Fruit fly (Drosophila melanogaster) whole organism, embryonic: Measurements from ENCODE around the gene tst.
A peak's percentile ranks its signal among the peaks of the same experiment; 100 is the strongest.

Source experiments
- Atf6 ChIP-seq: fragments of 200-800 bp; sonication (Bioruptor generic); IDR thresholded peaks from 2 replicates; pipeline ENCODE4 v1.3.6; 2022; ENCODE audit warnings: missing biosample characterization, missing genetic modification characterization
- CG12236 ChIP-seq: fragments of 200-800 bp; sonication (Bioruptor generic); optimal IDR thresholded peaks from 2 replicates; lab custom pipeline; 2016; ENCODE audit warnings: missing biosample characterization, missing genetic modification characterization
- CG13624 ChIP-seq: fragments of 200-800 bp; sonication (Bioruptor generic); optimal IDR thresholded peaks from 2 replicates; lab custom pipeline; 2016; ENCODE audit warnings: missing biosample characterization, missing genetic modification characterization
- CG15514 ChIP-seq: fragments of 200-800 bp; sonication (Bioruptor generic); optimal IDR thresholded peaks from 3 replicates; lab custom pipeline; 2017; ENCODE audit warnings: missing biosample characterization, missing genetic modification characterization, mild to moderate bottlenecking, moderate library complexity, missing genetic modification reagents
- CG16815 ChIP-seq: fragments of 200-800 bp; sonication (Bioruptor generic); optimal IDR thresholded peaks from 3 replicates; lab custom pipeline; 2017; ENCODE audit warnings: missing biosample characterization, mild to moderate bottlenecking, missing genetic modification characterization
- CG17912 ChIP-seq: fragments of 200-800 bp; sonication (Bioruptor generic); optimal IDR thresholded peaks from 2 replicates; lab custom pipeline; 2018; ENCODE audit warnings: missing biosample characterization, mild to moderate bottlenecking, missing genetic modification characterization
- CG18262 ChIP-seq: fragments of 200-800 bp; optimal IDR thresholded peaks from 3 replicates; lab custom pipeline; 2019; ENCODE audit warnings: missing biosample characterization, mild to moderate bottlenecking, missing genetic modification characterization, moderate library complexity
- CG2129 ChIP-seq: fragments of 200-800 bp; sonication (Bioruptor generic); IDR thresholded peaks from 2 replicates; pipeline ENCODE4 v1.3.6; 2022; ENCODE audit warnings: missing biosample characterization, missing genetic modification characterization; ENCODE audit not compliant: partially characterized antibody
- CG2678 ChIP-seq: fragments of 200-800 bp; sonication (Bioruptor generic); optimal IDR thresholded peaks from 3 replicates; lab custom pipeline; 2019; ENCODE audit warnings: missing biosample characterization, mild to moderate bottlenecking, missing genetic modification characterization, moderate library complexity
- CG3726 ChIP-seq: fragments of 200-800 bp; sonication (Bioruptor generic); IDR thresholded peaks from 3 replicates; pipeline ENCODE4, ENCODE4 v1.3.6; 2022; ENCODE audit warnings: missing biosample characterization, missing genetic modification characterization
- CG6272 ChIP-seq: fragments of 200-800 bp; sonication (Bioruptor generic); IDR thresholded peaks from 2 replicates; pipeline ENCODE4 v1.3.6; 2022; ENCODE audit warnings: missing biosample characterization, missing genetic modification characterization
- CG8478 ChIP-seq: fragments of >200 bp; optimal IDR thresholded peaks from 2 replicates; lab custom pipeline; 2018
- CG8765 ChIP-seq: fragments of 200-800 bp; sonication (Bioruptor generic); IDR thresholded peaks from 2 replicates; pipeline ENCODE4 v1.3.6; 2022; ENCODE audit warnings: missing biosample characterization, missing genetic modification characterization
- CG9876 ChIP-seq: fragments of 200-800 bp; sonication (Bioruptor generic); optimal IDR thresholded peaks from 2 replicates; lab custom pipeline; 2016; ENCODE audit warnings: missing biosample characterization, missing genetic modification characterization
- Chrac-16 ChIP-seq: fragments of 200-800 bp; sonication (Bioruptor generic); optimal IDR thresholded peaks from 3 replicates; lab custom pipeline; 2016; ENCODE audit warnings: missing biosample characterization, missing genetic modification characterization
- CrebB ChIP-seq: fragments of 200-800 bp; sonication (Bioruptor generic); optimal IDR thresholded peaks from 3 replicates; lab custom pipeline; 2018; ENCODE audit warnings: missing biosample characterization, mild to moderate bottlenecking, missing genetic modification characterization
- Dad ChIP-seq: fragments of 200-800 bp; sonication (Bioruptor generic); optimal IDR thresholded peaks from 3 replicates; lab custom pipeline; 2016; ENCODE audit warnings: missing biosample characterization, missing genetic modification characterization
- Dek ChIP-seq: fragments of 200-800 bp; sonication (Bioruptor generic); optimal IDR thresholded peaks from 3 replicates; lab custom pipeline; 2019; ENCODE audit warnings: missing biosample characterization, mild to moderate bottlenecking, missing genetic modification characterization, moderate library complexity
- Eip74EF ChIP-seq, 2 experiments: fragments of 200-800 bp in 1 of 2; fragments of >200 bp in 1 of 2; sonication (Bioruptor generic) in 1 of 2; optimal IDR thresholded peaks; 2 replicates each; lab custom pipeline; 2017 to 2019; ENCODE audit warnings: missing biosample characterization in 2 of 2, missing genetic modification characterization in 2 of 2, mild to moderate bottlenecking in 1 of 2, moderate library complexity in 1 of 2
- Fer1 ChIP-seq: fragments of 200-800 bp; sonication (Bioruptor generic); optimal IDR thresholded peaks from 2 replicates; lab custom pipeline; 2017; ENCODE audit warnings: missing biosample characterization, mild to moderate bottlenecking, missing genetic modification characterization
- Fer2 ChIP-seq: fragments of 200-800 bp; sonication (Bioruptor generic); optimal IDR thresholded peaks from 2 replicates; lab custom pipeline; 2018; ENCODE audit warnings: missing biosample characterization, mild to moderate bottlenecking, missing genetic modification characterization, moderate library complexity
- MBD-R2 ChIP-seq: fragments of 200-800 bp; sonication (Bioruptor generic); IDR thresholded peaks from 2 replicates; pipeline ENCODE4 v1.3.6; 2022; ENCODE audit warnings: missing biosample characterization, missing genetic modification characterization
- Med ChIP-seq: fragments of 200-800 bp; sonication (Bioruptor generic); peaks from one replicate; lab custom pipeline; 2016; ENCODE audit warnings: missing biosample characterization, missing genetic modification characterization, mild to moderate bottlenecking, inconsistent platforms, moderate library complexity
- Ptx1 ChIP-seq: fragments of 200-800 bp; sonication (Bioruptor generic); IDR thresholded peaks from 2 replicates; pipeline ENCODE4 v1.3.6; 2022; ENCODE audit warnings: missing biosample characterization, missing genetic modification characterization
- Rfx ChIP-seq: fragments of 200-800 bp; sonication (Bioruptor generic); IDR thresholded peaks from 2 replicates; pipeline ENCODE4 v1.3.6; 2022; ENCODE audit warnings: missing biosample characterization, missing genetic modification characterization
- Stat92E ChIP-seq, 3 experiments: fragments of >200 bp in 2 of 3; fragments of 200-800 bp in 1 of 3; sonication (Bioruptor generic) in 1 of 3; optimal IDR thresholded peaks; 2 replicates each; lab custom pipeline; 2017 to 2019; ENCODE audit warnings: missing biosample characterization in 3 of 3, missing genetic modification characterization in 3 of 3, mild to moderate bottlenecking in 1 of 3, moderate library complexity in 1 of 3
- az2 ChIP-seq: fragments of 200-800 bp; sonication (Bioruptor generic); optimal IDR thresholded peaks from 3 replicates; lab custom pipeline; 2016; ENCODE audit warnings: missing biosample characterization, missing genetic modification characterization
- chinmo ChIP-seq: fragments of 200-800 bp; sonication (Bioruptor generic); IDR thresholded peaks from 4 replicates; pipeline ENCODE4 v1.3.6; 2022; ENCODE audit warnings: missing biosample characterization, missing genetic modification characterization; ENCODE audit not compliant: partially characterized antibody
- crol ChIP-seq: fragments of 200-800 bp; sonication (Bioruptor generic); IDR thresholded peaks from 2 replicates; pipeline ENCODE4 v1.3.6; 2022; ENCODE audit warnings: missing biosample characterization, missing genetic modification characterization
- dysf ChIP-seq: fragments of 200-800 bp; sonication (Bioruptor generic); IDR thresholded peaks from 3 replicates; pipeline ENCODE4 v1.3.6; 2022; ENCODE audit warnings: missing biosample characterization, missing genetic modification characterization
- ems ChIP-seq: fragments of 200-800 bp; sonication (Bioruptor generic); optimal IDR thresholded peaks from 3 replicates; lab custom pipeline; 2016; ENCODE audit warnings: missing biosample characterization, missing genetic modification characterization
- gfzf ChIP-seq: fragments of 200-800 bp; sonication (Bioruptor generic); optimal IDR thresholded peaks from 2 replicates; lab custom pipeline; 2016; ENCODE audit warnings: missing biosample characterization, mild to moderate bottlenecking, missing genetic modification characterization, moderate library complexity
- grau ChIP-seq: fragments of 200-800 bp; optimal IDR thresholded peaks from 3 replicates; lab custom pipeline; 2019; ENCODE audit warnings: missing biosample characterization, mild to moderate bottlenecking, missing genetic modification characterization, moderate library complexity
- her ChIP-seq: fragments of 200-800 bp; sonication (Bioruptor generic); optimal IDR thresholded peaks from 2 replicates; lab custom pipeline; 2016; ENCODE audit warnings: missing biosample characterization, missing genetic modification characterization
- nmo ChIP-seq: fragments of 200-800 bp; sonication (Bioruptor generic); optimal IDR thresholded peaks from 2 replicates; lab custom pipeline; 2018; ENCODE audit warnings: missing biosample characterization, mild to moderate bottlenecking, missing genetic modification characterization, moderate library complexity
- org-1 ChIP-seq: fragments of 200-800 bp; sonication (Bioruptor generic); optimal IDR thresholded peaks from 2 replicates; lab custom pipeline; 2017; ENCODE audit warnings: missing biosample characterization, missing genetic modification characterization
- pb ChIP-seq: fragments of 200-800 bp; sonication (Bioruptor generic); optimal IDR thresholded peaks from 3 replicates; lab custom pipeline; 2016; ENCODE audit warnings: missing biosample characterization, missing genetic modification characterization
- pfk ChIP-seq: fragments of 200-800 bp; sonication (Bioruptor generic); optimal IDR thresholded peaks from 2 replicates; lab custom pipeline; 2018; ENCODE audit warnings: missing biosample characterization, mild to moderate bottlenecking, missing genetic modification characterization, moderate library complexity
- phol ChIP-seq: fragments of 200-800 bp; sonication (Bioruptor generic); optimal IDR thresholded peaks from 3 replicates; lab custom pipeline; 2018; ENCODE audit warnings: missing biosample characterization, mild to moderate bottlenecking, missing genetic modification characterization, moderate library complexity
- pita ChIP-seq: fragments of 200-800 bp; sonication (Bioruptor generic); optimal IDR thresholded peaks from 2 replicates; lab custom pipeline; 2017; ENCODE audit warnings: missing biosample characterization, mild to moderate bottlenecking, missing genetic modification characterization
- rib ChIP-seq: fragments of 200-800 bp; sonication (Bioruptor generic); IDR thresholded peaks from 2 replicates; pipeline ENCODE4 v1.3.6; 2022; ENCODE audit warnings: missing biosample characterization, missing genetic modification characterization
- so ChIP-seq: fragments of 200-800 bp; sonication (Bioruptor generic); IDR thresholded peaks from 3 replicates; pipeline ENCODE4 v1.3.6; 2022; ENCODE audit warnings: missing biosample characterization, missing genetic modification characterization
- tap ChIP-seq: fragments of 200-800 bp; optimal IDR thresholded peaks from 3 replicates; lab custom pipeline; 2019; ENCODE audit warnings: missing biosample characterization, mild to moderate bottlenecking, missing genetic modification characterization, moderate library complexity
- tll ChIP-seq, 2 experiments: fragments of 200-800 bp in 1 of 2; fragments of >200 bp in 1 of 2; sonication (Bioruptor generic) in 1 of 2; optimal IDR thresholded peaks; 2 replicates each; lab custom pipeline; 2017 to 2019; ENCODE audit warnings: missing biosample characterization in 2 of 2, missing genetic modification characterization in 2 of 2, mild to moderate bottlenecking in 1 of 2, moderate library complexity in 1 of 2
- vnd ChIP-seq: fragments of 200-800 bp; sonication (Bioruptor generic); IDR thresholded peaks from 3 replicates; pipeline ENCODE4 v1.3.6; 2022; ENCODE audit warnings: missing biosample characterization, missing genetic modification characterization; ENCODE audit not compliant: partially characterized antibody
- vvl ChIP-seq: fragments of 200-800 bp; sonication (Bioruptor generic); IDR thresholded peaks from 2 replicates; pipeline ENCODE4 v1.3.6; 2022; ENCODE audit warnings: missing biosample characterization, missing genetic modification characterization
- wek ChIP-seq: fragments of 200-800 bp; sonication (Bioruptor generic); optimal IDR thresholded peaks from 3 replicates; lab custom pipeline; 2018; ENCODE audit warnings: missing biosample characterization, mild to moderate bottlenecking, missing genetic modification characterization, moderate library complexity
- zen2 ChIP-seq: fragments of 200-800 bp; sonication (Bioruptor generic); IDR thresholded peaks from 3 replicates; pipeline ENCODE4 v1.3.6; 2022; ENCODE audit warnings: missing biosample characterization, missing genetic modification characterization; ENCODE audit not compliant: partially characterized antibody
- zfh2 ChIP-seq: fragments of 200-800 bp; sonication (Bioruptor generic); optimal IDR thresholded peaks from 2 replicates; lab custom pipeline; 2016; ENCODE audit warnings: missing biosample characterization, missing genetic modification characterization

tst gene

DNA sequence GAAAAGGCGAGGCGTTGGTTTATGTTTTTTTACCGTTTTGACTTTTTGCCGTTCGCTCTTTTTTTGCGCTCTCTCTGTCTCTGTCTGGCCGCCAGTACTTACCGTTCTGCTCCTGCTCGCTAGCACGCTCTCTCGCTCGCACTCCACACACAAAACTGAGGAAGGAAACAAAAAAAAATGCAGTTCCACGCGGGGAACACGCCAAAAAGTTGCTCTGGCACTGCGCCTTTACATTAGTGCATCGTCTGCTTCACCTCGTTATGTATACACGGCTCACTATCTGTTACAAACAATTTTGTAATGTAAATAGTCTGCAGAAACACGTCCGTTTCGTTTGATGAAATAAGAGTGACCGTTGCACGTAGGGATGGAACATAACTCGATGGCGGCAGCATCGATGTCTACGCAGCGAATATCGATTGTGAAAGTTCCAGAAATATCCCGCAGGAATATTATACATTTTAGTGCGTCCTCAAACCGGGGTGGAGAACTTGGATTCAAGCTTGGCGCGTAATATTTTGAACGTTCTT, 46.3 kb upstream of the tst start, which contains the start of the genes CG33111 and eIF4G2 (continued):
- TF ChIP-seq rib (GFP tag; lab: Robert Waterston, UW) = 0 out of 2 replicates have a peak, but pooled peaks have one; percentile 48
- peak; percentile 79 to 97 for TF ChIP-seq tll (GFP tag; optimal IDR thresholded peaks at IDR 0.05; lab: Kevin White, UChicago)
- peak; percentile 12 for TF ChIP-seq pb
- no peak for TF ChIP-seq az2
- TF ChIP-seq CG8765 = no peak
- peak; percentile 43 for TF ChIP-seq her (GFP tag; lab: Kevin White, UChicago)
- TF ChIP-seq vnd = peak; percentile 73
- 0 out of 2 replicates have a peak, but pooled peaks have one; percentile 20 for TF ChIP-seq Ptx1 (GFP tag; lab: Robert Waterston, UW)
- TF ChIP-seq Atf6 (GFP tag; lab: Robert Waterston, UW) = 0 out of 2 replicates have a peak, but pooled peaks have one; percentile 46
- TF ChIP-seq Fer1 (GFP tag; lab: Kevin White, UChicago) = peak; percentile 41
- peak; percentile 67 for TF ChIP-seq CG13624
- TF ChIP-seq tap (tag; lab: Kevin White, UChicago) = peak; percentile 21
- TF ChIP-seq CG15514 (GFP tag; lab: Kevin White, UChicago) = peak; percentile 78
- TF ChIP-seq zen2 (GFP tag; lab: Robert Waterston, UW) = peak; percentile 70; the same call in 2 of the 3 replicates
- peak; percentile 85 for TF ChIP-seq CG8478
- peak; percentile 6; the same call in 1 of the 3 replicates for TF ChIP-seq dysf (GFP tag; lab: Robert Waterston, UW)
- no peak for TF ChIP-seq crol
- peak; percentile 94; the same call in 3 of the 4 replicates for TF ChIP-seq chinmo (GFP tag; lab: Robert Waterston, UW)
- 0 out of 3 replicates have a peak, but pooled peaks have one; percentile 44 for TF ChIP-seq CG3726 (GFP tag; lab: Robert Waterston, UW)
- peak; percentile 44 for TF ChIP-seq MBD-R2 (GFP tag; lab: Robert Waterston, UW)
- TF ChIP-seq pfk = peak; percentile 36
- no peak for TF ChIP-seq CG12236 (GFP tag; lab: Kevin White, UChicago)
- TF ChIP-seq CrebB (tag; lab: Kevin White, UChicago) = peak; percentile 68
- no peak for TF ChIP-seq CG17912 (GFP tag; lab: Kevin White, UChicago)
- peak; percentile 34 for TF ChIP-seq grau
- TF ChIP-seq Fer2 (tag; lab: Kevin White, UChicago) = no peak
- TF ChIP-seq pita = peak; percentile 90
- peak; percentile 56; the same call in 1 of the 3 replicates for TF ChIP-seq so (GFP tag; lab: Robert Waterston, UW)
- peak; percentile 92 for TF ChIP-seq Med (GFP tag; lab: Kevin White, UChicago)
- no peak for TF ChIP-seq org-1
- TF ChIP-seq CG2678 (tag; lab: Kevin White, UChicago) = peak; percentile 18
- TF ChIP-seq gfzf = peak; percentile 82
- TF ChIP-seq ems = peak; percentile 36
- TF ChIP-seq Stat92E (GFP tag; optimal IDR thresholded peaks at IDR 0.05; lab: Kevin White, UChicago) = peak in 1 of 3 experiments; percentile 79
- TF ChIP-seq Dad (GFP tag; lab: Kevin White, UChicago) = peak; percentile 45
- TF ChIP-seq phol (tag; lab: Kevin White, UChicago) = peak; percentile 66
- peak; percentile 73 for TF ChIP-seq Rfx (GFP tag; lab: Robert Waterston, UW)
- peak; percentile 29 for TF ChIP-seq CG9876 (GFP tag; lab: Kevin White, UChicago)
- peak; percentile 66; the same call in 1 of the 2 replicates for TF ChIP-seq vvl (GFP tag; lab: Robert Waterston, UW)
- peak in 1 of 2 experiments; percentile 38 for TF ChIP-seq Eip74EF (GFP tag; optimal IDR thresholded peaks at IDR 0.05; lab: Kevin White, UChicago)
- TF ChIP-seq CG16815 (GFP tag; lab: Kevin White, UChicago) = no peak
- TF ChIP-seq nmo (GFP tag; lab: Kevin White, UChicago) = peak; percentile 53
- TF ChIP-seq Dek (tag; lab: Kevin White, UChicago) = peak; percentile 25
- peak; percentile 50 for TF ChIP-seq zfh2
- TF ChIP-seq CG18262 (tag; lab: Kevin White, UChicago) = no peak
- TF ChIP-seq CG6272 = peak; percentile 26; the same call in 1 of the 2 replicates
- TF ChIP-seq Chrac-16 (GFP tag; lab: Kevin White, UChicago) = no peak
- peak; percentile 51; the same call in 1 of the 2 replicates for TF ChIP-seq CG2129 (GFP tag; lab: Robert Waterston, UW)
- TF ChIP-seq wek (GFP tag; lab: Kevin White, UChicago) = peak; percentile 32
